Fruit fly (Drosophila melanogaster) whole organism, prepupa: ENCODE data around the gene mex1.

Experiments used
- Blimp-1 ChIP-seq: fragments of 200-800 bp; sonication (Bioruptor generic); optimal IDR thresholded peaks from 3 replicates; lab custom pipeline; 2017; ENCODE audit warnings: missing biosample characterization, missing genetic modification characterization, mild to moderate bottlenecking, moderate library complexity, missing genetic modification reagents
- CG10669 ChIP-seq: fragments of 200-800 bp; sonication (Bioruptor generic); optimal IDR thresholded peaks from 3 replicates; lab custom pipeline; 2018; ENCODE audit warnings: missing biosample characterization, mild to moderate bottlenecking, missing genetic modification characterization, moderate library complexity
- CG11294 ChIP-seq: fragments of 200-800 bp; sonication (Bioruptor generic); IDR thresholded peaks from 2 replicates; pipeline ENCODE4 v1.3.6; 2022; ENCODE audit warnings: missing biosample characterization, missing genetic modification characterization
- CG16779 ChIP-seq: fragments of 200-800 bp; sonication (Bioruptor generic); optimal IDR thresholded peaks from 3 replicates; lab custom pipeline; 2017; ENCODE audit warnings: missing biosample characterization, mild to moderate bottlenecking, missing genetic modification characterization
- CG3919 ChIP-seq: fragments of 200-800 bp; sonication (Bioruptor generic); optimal IDR thresholded peaks from 3 replicates; lab custom pipeline; 2016; ENCODE audit warnings: missing biosample characterization, missing genetic modification characterization
- CG6854 ChIP-seq: fragments of 200-800 bp; sonication (Bioruptor generic); optimal IDR thresholded peaks from 2 replicates; lab custom pipeline; 2017; ENCODE audit warnings: missing biosample characterization, mild to moderate bottlenecking, missing genetic modification characterization
- Eip93F ChIP-seq: fragments of 200-800 bp; sonication (Bioruptor generic); optimal IDR thresholded peaks from 2 replicates; lab custom pipeline; 2016; ENCODE audit warnings: missing biosample characterization, mild to moderate bottlenecking, missing genetic modification characterization
- Gug ChIP-seq: fragments of 200-800 bp; sonication (Bioruptor generic); IDR thresholded peaks from 2 replicates; pipeline ENCODE4 v1.3.6; 2022; ENCODE audit warnings: missing biosample characterization, missing genetic modification characterization
- Smox ChIP-seq: fragments of 200-800 bp; sonication (Bioruptor generic); optimal IDR thresholded peaks from 3 replicates; lab custom pipeline; 2016; ENCODE audit warnings: missing biosample characterization, missing genetic modification characterization
- Sox102F ChIP-seq: fragments of 200-800 bp; sonication (Bioruptor generic); optimal IDR thresholded peaks from 2 replicates; lab custom pipeline; 2016; ENCODE audit warnings: missing biosample characterization, mild to moderate bottlenecking, missing genetic modification characterization
- Sox14 ChIP-seq: fragments of 200-800 bp; sonication (Bioruptor generic); optimal IDR thresholded peaks from 3 replicates; lab custom pipeline; 2016; ENCODE audit warnings: missing biosample characterization, missing genetic modification characterization
- Sox15 ChIP-seq: fragments of 200-800 bp; sonication (Bioruptor generic); optimal IDR thresholded peaks from 3 replicates; lab custom pipeline; 2016; ENCODE audit warnings: missing biosample characterization, missing genetic modification characterization
- fkh ChIP-seq: fragments of 200-800 bp; sonication (Bioruptor generic); optimal IDR thresholded peaks from 3 replicates; lab custom pipeline; 2017; ENCODE audit warnings: missing biosample characterization, mild to moderate bottlenecking, missing genetic modification characterization, moderate library complexity

- no peak for TF ChIP-seq Smox (GFP tag; lab: Kevin White, UChicago)
- no peak for TF ChIP-seq Sox15 (GFP tag; lab: Kevin White, UChicago)
- TF ChIP-seq Gug (GFP tag; lab: Robert Waterston, UW): no peak
- TF ChIP-seq CG16779 (tag; lab: Kevin White, UChicago): no peak
- TF ChIP-seq Sox102F (GFP tag; lab: Kevin White, UChicago): no peak
- TF ChIP-seq CG3919: no peak
- no peak for TF ChIP-seq Eip93F (GFP tag; lab: Kevin White, UChicago)
- no peak for TF ChIP-seq CG10669 (GFP tag; lab: Kevin White, UChicago)
- no peak for TF ChIP-seq CG11294 (GFP tag; lab: Robert Waterston, UW)
- TF ChIP-seq Sox14 (GFP tag; lab: Kevin White, UChicago): no peak
- no peak for TF ChIP-seq CG6854 (GFP tag; lab: Kevin White, UChicago)
- TF ChIP-seq Blimp-1 (GFP tag; lab: Kevin White, UChicago): no peak
- TF ChIP-seq fkh: no peak
Observed at dm6 chr3L:15527416-15527815, 8.0 kb upstream of the mex1 start, which contains the start of gene CG42729.
